Worm (Caenorhabditis elegans) whole organism, L2 larva: ENCODE data around the gene aco-1.

Experiments used
- aly-2 ChIP-seq: fragments of 150-350 bp; optimal IDR thresholded peaks from 2 replicates; lab custom pipeline; 2014; ENCODE audit warnings: missing biosample characterization, missing genetic modification characterization
- blmp-1 ChIP-seq: sonication (generic microtip); optimal IDR thresholded peaks from 2 replicates; lab custom pipeline; 2017; ENCODE audit warnings: missing genetic modification characterization, mild to moderate bottlenecking, missing compliant biosample characterization, antibody characterized with exemption, moderate library complexity; ENCODE audit not compliant: insufficient read depth
- elt-1 ChIP-seq: fragments of 150-350 bp; optimal IDR thresholded peaks from 2 replicates; lab custom pipeline; 2014; ENCODE audit warnings: missing biosample characterization, missing genetic modification characterization
- lin-13 ChIP-seq: fragments of 150-350 bp; optimal IDR thresholded peaks from 2 replicates; lab custom pipeline; 2014; ENCODE audit warnings: missing biosample characterization, missing genetic modification reagents, missing genetic modification characterization
- lin-39 ChIP-seq: fragments of 150-350 bp; optimal IDR thresholded peaks from 2 replicates; lab custom pipeline; 2014; ENCODE audit warnings: missing biosample characterization, missing genetic modification reagents, missing genetic modification characterization
- lsy-2 ChIP-seq, 2 experiments: fragments of 150-350 bp in 1 of 2; sonication (generic microtip) in 1 of 2; optimal IDR thresholded peaks; 2 replicates each; lab custom pipeline; 2014 to 2017; ENCODE audit warnings: missing biosample characterization in 2 of 2, missing genetic modification characterization in 2 of 2
- nhr-12 ChIP-seq: fragments of 150-350 bp; optimal IDR thresholded peaks from 2 replicates; lab custom pipeline; 2014; ENCODE audit warnings: missing biosample characterization, missing genetic modification characterization
- nhr-23 ChIP-seq: fragments of 150-350 bp; optimal IDR thresholded peaks from 2 replicates; lab custom pipeline; 2014; ENCODE audit warnings: missing biosample characterization, missing genetic modification reagents, missing genetic modification characterization
- nhr-6 ChIP-seq: fragments of 150-350 bp; optimal IDR thresholded peaks from 2 replicates; lab custom pipeline; 2014; ENCODE audit warnings: missing biosample characterization, missing genetic modification characterization
- skn-1 ChIP-seq: sonication (generic microtip); optimal IDR thresholded peaks from 2 replicates; lab custom pipeline; 2017; ENCODE audit warnings: missing biosample characterization, missing genetic modification characterization
- unc-39 ChIP-seq: fragments of 150-350 bp; optimal IDR thresholded peaks from 2 replicates; lab custom pipeline; 2014; ENCODE audit warnings: missing biosample characterization, missing genetic modification characterization
- unc-62 ChIP-seq: fragments of 150-350 bp; optimal IDR thresholded peaks from 2 replicates; lab custom pipeline; 2014; ENCODE audit warnings: missing biosample characterization, missing genetic modification reagents, missing genetic modification characterization
- ztf-4 ChIP-seq: fragments of 150-350 bp; optimal IDR thresholded peaks from 2 replicates; lab custom pipeline; 2014; ENCODE audit warnings: missing biosample characterization, missing genetic modification characterization

DNA sequence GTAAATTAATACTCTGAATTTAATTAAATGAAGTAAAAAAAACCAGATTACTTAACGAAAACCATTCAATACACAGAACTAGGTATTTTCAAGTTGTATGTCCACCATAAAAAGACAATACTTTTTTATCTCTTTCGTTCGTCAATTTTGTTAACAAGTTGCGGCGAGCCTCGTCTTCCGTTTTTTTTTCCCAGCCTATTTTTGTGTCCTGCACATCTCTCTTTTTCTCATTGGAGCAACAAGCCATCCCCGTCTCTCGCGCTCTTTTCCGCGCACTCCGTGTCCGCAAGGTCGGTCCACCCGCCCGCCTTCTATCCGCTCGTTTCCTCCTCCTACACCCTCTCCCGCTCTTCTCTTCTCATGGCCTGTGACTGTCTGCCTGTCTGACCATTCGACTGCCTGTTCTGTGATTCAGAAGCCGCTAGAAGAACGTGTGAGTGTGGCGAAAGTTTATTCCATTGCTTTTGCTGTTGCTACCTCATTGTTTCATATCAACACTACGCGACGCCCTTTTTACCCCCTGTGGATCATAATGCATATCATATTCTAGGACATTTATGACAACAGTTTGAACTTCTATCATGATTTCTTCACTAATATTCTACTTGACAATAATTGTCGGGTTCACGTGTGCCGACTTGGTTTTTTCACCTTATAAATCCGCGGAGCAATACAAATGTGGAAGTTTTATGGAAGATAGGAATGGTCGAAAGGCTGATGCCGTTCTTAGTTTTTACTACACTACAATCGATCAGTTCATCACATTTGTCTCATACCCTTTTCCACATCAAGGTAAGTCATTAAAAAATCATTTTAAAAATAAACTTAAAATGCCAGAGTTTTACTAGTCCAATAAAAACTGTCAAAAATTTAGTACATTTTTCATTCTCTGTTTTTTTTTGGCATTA, 45.1 kb downstream of the aco-1 start, which contains the start of the genes F08B12.11 and prmn-1:
- TF ChIP-seq elt-1 (tag; lab: Kevin White, UChicago) = no peak
- no peak for TF ChIP-seq unc-39 (tag; lab: Kevin White, UChicago)
- TF ChIP-seq nhr-23 (tag; lab: Kevin White, UChicago) = no peak
- no peak for TF ChIP-seq skn-1 (tag; lab: Kevin White, UChicago)
- TF ChIP-seq lin-39 (tag; lab: Kevin White, UChicago) = no peak
- TF ChIP-seq ztf-4 = no peak
- no peak for TF ChIP-seq blmp-1 (tag; lab: Kevin White, UChicago)
- TF ChIP-seq lin-13 = no peak
- TF ChIP-seq lsy-2 (tag; optimal IDR thresholded peaks at IDR 0.05; lab: Kevin White, UChicago) = no peak
- no peak for TF ChIP-seq nhr-12
- TF ChIP-seq aly-2 = no peak
- no peak for TF ChIP-seq nhr-6 (tag; lab: Kevin White, UChicago)
- TF ChIP-seq unc-62 = no peak
